Worm (Caenorhabditis elegans) whole organism, early embryonic: ENCODE results near the gene R02E12.5.

Source experiments
- B0310.2 ChIP-seq: sonication (generic microtip); optimal IDR thresholded peaks from 2 replicates; lab custom pipeline; 2016; ENCODE audit warnings: mild to moderate bottlenecking, missing genetic modification characterization, missing compliant biosample characterization
- F13C5.2 ChIP-seq: sonication (generic microtip); optimal IDR thresholded peaks from 2 replicates; lab custom pipeline; 2017; ENCODE audit warnings: mild to moderate bottlenecking, missing genetic modification characterization, inconsistent platforms, missing compliant biosample characterization
- aly-1 ChIP-seq: sonication (generic microtip); optimal IDR thresholded peaks from 2 replicates; lab custom pipeline; 2016; ENCODE audit warnings: missing genetic modification characterization, missing compliant biosample characterization
- ama-1 ChIP-seq: fragments of 150-350 bp; optimal IDR thresholded peaks from 2 replicates; lab custom pipeline; 2014
- ceh-13 ChIP-seq: fragments of 200-800 bp; sonication (Bioruptor generic); optimal IDR thresholded peaks from 2 replicates; lab custom pipeline; 2018; ENCODE audit warnings: mild to moderate bottlenecking, missing genetic modification characterization, missing compliant biosample characterization
- ceh-36 ChIP-seq: sonication (generic microtip); optimal IDR thresholded peaks from 2 replicates; lab custom pipeline; 2016; ENCODE audit warnings: missing genetic modification characterization, inconsistent platforms, missing compliant biosample characterization
- ets-7 ChIP-seq: sonication (generic microtip); optimal IDR thresholded peaks from 2 replicates; lab custom pipeline; 2016; ENCODE audit warnings: missing genotype, missing genetic modification characterization, missing compliant biosample characterization
- flt-1 ChIP-seq: fragments of 200-800 bp; sonication (Bioruptor generic); IDR thresholded peaks from 2 replicates; pipeline ENCODE4 v1.3.6; 2022; ENCODE audit warnings: missing genetic modification characterization, missing compliant biosample characterization
- hmbx-1 ChIP-seq: sonication (generic microtip); optimal IDR thresholded peaks from 2 replicates; lab custom pipeline; 2016; ENCODE audit warnings: mild to moderate bottlenecking, missing genetic modification characterization, missing compliant biosample characterization
- hmg-4 ChIP-seq: fragments of 200-800 bp; sonication (Bioruptor generic); optimal IDR thresholded peaks from 2 replicates; lab custom pipeline; 2018; ENCODE audit warnings: mild to moderate bottlenecking, missing genetic modification characterization, missing compliant biosample characterization
- hnd-1 ChIP-seq: sonication (generic microtip); optimal IDR thresholded peaks from 2 replicates; lab custom pipeline; 2016; ENCODE audit warnings: missing genetic modification characterization, missing compliant biosample characterization
- pes-1 ChIP-seq: fragments of 200-800 bp; sonication (Bioruptor generic); IDR thresholded peaks from 2 replicates; pipeline ENCODE4 v1.3.6; 2022; ENCODE audit warnings: missing genetic modification reagents, missing genetic modification characterization, missing compliant biosample characterization
- scrt-1 ChIP-seq: fragments of 200-800 bp; sonication (Bioruptor generic); IDR thresholded peaks from 2 replicates; pipeline ENCODE4 v1.3.6; 2022; ENCODE audit warnings: missing genetic modification characterization, missing compliant biosample characterization
- sea-1 ChIP-seq: fragments of 200-800 bp; sonication (Bioruptor generic); conservative IDR thresholded peaks from 2 replicates; pipeline ENCODE4 v1.3.6; 2022; ENCODE audit warnings: missing genetic modification characterization, missing compliant biosample characterization
- tbx-11 ChIP-seq: fragments of 200-800 bp; sonication (Bioruptor generic); IDR thresholded peaks from 2 replicates; pipeline ENCODE4 v1.3.6; 2022; ENCODE audit warnings: missing genetic modification characterization, missing compliant biosample characterization
- tbx-37 ChIP-seq: fragments of 200-800 bp; sonication (Bioruptor generic); conservative IDR thresholded peaks from 2 replicates; pipeline ENCODE4 v1.3.6; 2022; ENCODE audit warnings: missing genetic modification reagents, missing genetic modification characterization, missing compliant biosample characterization
- tra-4 ChIP-seq: sonication (generic microtip); optimal IDR thresholded peaks from 2 replicates; lab custom pipeline; 2017; ENCODE audit warnings: missing genetic modification characterization, missing compliant biosample characterization

The R02E12.5 gene

ce11 chrX:3997040-3997439, at the start of gene R02E12.5:
TSS of gene R02E12.5 (plus strand) at chrX:3997340.
- no peak for TF ChIP-seq tra-4 (tag; lab: Kevin White, UChicago)
- no peak for TF ChIP-seq ceh-36 (tag; lab: Kevin White, UChicago)
- TF ChIP-seq hmbx-1 (tag; lab: Kevin White, UChicago): no peak
- no peak for TF ChIP-seq aly-1 (tag; lab: Kevin White, UChicago)
- TF ChIP-seq ama-1: no peak
- TF ChIP-seq tbx-37 (GFP tag; lab: Robert Waterston, UW): no peak
- TF ChIP-seq B0310.2: no peak
- TF ChIP-seq ceh-13 (GFP tag; lab: Kevin White, UChicago): no peak
- TF ChIP-seq F13C5.2: no peak
- TF ChIP-seq tbx-11 (GFP tag; lab: Robert Waterston, UW): no peak

- TF ChIP-seq B0310.2 (no peak), tbx-11 (GFP tag; lab: Robert Waterston, UW) (no peak)
Measured at ce11 chrX:3949026-3949425, 48.1 kb upstream of the R02E12.5 start.

ce11 chrX:3949763-3950162, 47.4 kb upstream of the R02E12.5 start:
- TF ChIP-seq hnd-1 (tag; lab: Kevin White, UChicago) (no peak), ceh-13 (GFP tag; lab: Kevin White, UChicago) (no peak), pes-1 (GFP tag; lab: Robert Waterston, UW) (no peak), ama-1 (no peak), sea-1 (no peak), ets-7 (no peak)

ce11 chrX:3952737-3953136, 44.4 kb upstream of the R02E12.5 start:
- TF ChIP-seq tra-4 (tag; lab: Kevin White, UChicago) (no peak), ets-7 (no peak), tbx-11 (GFP tag; lab: Robert Waterston, UW) (no peak), tbx-37 (GFP tag; lab: Robert Waterston, UW) (no peak), scrt-1 (no peak), F13C5.2 (no peak), hmg-4 (GFP tag; lab: Kevin White, UChicago) (no peak), ceh-13 (GFP tag; lab: Kevin White, UChicago) (no peak), ama-1 (no peak), hmbx-1 (tag; lab: Kevin White, UChicago) (no peak), pes-1 (GFP tag; lab: Robert Waterston, UW) (no peak), B0310.2 (no peak), hnd-1 (tag; lab: Kevin White, UChicago) (no peak), aly-1 (tag; lab: Kevin White, UChicago) (no peak)

- no peak for TF ChIP-seq B0310.2
- no peak for TF ChIP-seq hnd-1 (tag; lab: Kevin White, UChicago)
- TF ChIP-seq tbx-37 (GFP tag; lab: Robert Waterston, UW): no peak
- no peak for TF ChIP-seq sea-1
- TF ChIP-seq ama-1: no peak
- no peak for TF ChIP-seq hmg-4 (GFP tag; lab: Kevin White, UChicago)
- no peak for TF ChIP-seq scrt-1
- no peak for TF ChIP-seq aly-1 (tag; lab: Kevin White, UChicago)
- no peak for TF ChIP-seq pes-1 (GFP tag; lab: Robert Waterston, UW)
- no peak for TF ChIP-seq ceh-36 (tag; lab: Kevin White, UChicago)
- no peak for TF ChIP-seq ets-7
Measured at ce11 chrX:3957475-3958204, 39.5 kb upstream of the R02E12.5 start.

DNA sequence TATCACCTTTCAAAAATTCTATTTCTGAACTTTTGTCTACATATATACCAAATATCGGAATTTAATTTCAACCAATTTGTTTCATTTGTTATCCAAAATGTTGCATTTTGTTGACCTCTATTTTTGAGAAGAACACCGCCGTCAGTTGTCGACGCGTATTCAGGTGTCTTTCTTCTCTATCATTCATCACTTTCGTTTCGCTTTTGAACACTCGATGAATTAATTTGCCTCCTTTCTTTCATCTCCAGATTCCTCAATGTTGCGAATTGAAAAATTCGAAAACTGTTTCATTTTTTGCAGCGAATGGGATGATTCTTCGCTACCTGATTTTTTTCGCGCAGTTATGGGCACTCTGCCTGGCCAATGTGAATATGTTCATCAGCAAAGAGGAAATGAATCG, 38.9 kb upstream of the R02E12.5 start, which contains the start of gene lin-18:
lin-18 (plus strand) TSS at position 301 of the 400 bp plus-strand sequence.
- no peak for TF ChIP-seq flt-1 (GFP tag; lab: Robert Waterston, UW)
- no peak for TF ChIP-seq tra-4 (tag; lab: Kevin White, UChicago)
- TF ChIP-seq hmbx-1 (tag; lab: Kevin White, UChicago): no peak
- no peak for TF ChIP-seq B0310.2
- TF ChIP-seq ets-7: no peak

DNA sequence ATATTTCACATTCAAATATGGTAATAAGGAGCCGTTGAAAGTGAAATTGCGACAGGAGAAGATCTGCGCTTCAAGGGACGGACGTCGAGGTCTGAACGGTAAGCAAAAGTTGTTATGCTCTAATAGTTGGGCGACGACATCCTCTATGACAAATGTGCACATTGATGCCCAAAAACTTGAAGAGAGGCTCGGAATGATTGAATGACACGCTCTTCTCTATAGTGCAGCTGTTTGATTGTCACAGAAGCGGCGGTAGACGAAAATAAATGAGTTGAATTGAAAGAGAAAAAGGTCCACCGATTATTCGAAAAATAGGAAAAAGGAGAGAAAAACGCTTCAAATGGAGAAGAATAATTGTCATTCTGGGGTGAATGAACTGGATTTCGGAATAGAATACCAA, 37.9 kb upstream of the R02E12.5 start:
- no peak for TF ChIP-seq B0310.2
- TF ChIP-seq ets-7: no peak
- TF ChIP-seq aly-1 (tag; lab: Kevin White, UChicago): no peak
- TF ChIP-seq sea-1: no peak
- TF ChIP-seq tra-4 (tag; lab: Kevin White, UChicago): no peak
- no peak for TF ChIP-seq pes-1 (GFP tag; lab: Robert Waterston, UW)
- no peak for TF ChIP-seq hmg-4 (GFP tag; lab: Kevin White, UChicago)
- TF ChIP-seq F13C5.2: no peak
- TF ChIP-seq ama-1: no peak
- no peak for TF ChIP-seq tbx-11 (GFP tag; lab: Robert Waterston, UW)
- no peak for TF ChIP-seq hmbx-1 (tag; lab: Kevin White, UChicago)
- TF ChIP-seq tbx-37 (GFP tag; lab: Robert Waterston, UW): no peak
- TF ChIP-seq scrt-1: no peak
- TF ChIP-seq ceh-13 (GFP tag; lab: Kevin White, UChicago): no peak
- TF ChIP-seq ceh-36 (tag; lab: Kevin White, UChicago): no peak
- TF ChIP-seq flt-1 (GFP tag; lab: Robert Waterston, UW): no peak
- no peak for TF ChIP-seq hnd-1 (tag; lab: Kevin White, UChicago)

- TF ChIP-seq ceh-36 (tag; lab: Kevin White, UChicago) (no peak), scrt-1 (no peak), tra-4 (tag; lab: Kevin White, UChicago) (no peak), tbx-37 (GFP tag; lab: Robert Waterston, UW) (no peak), hmbx-1 (tag; lab: Kevin White, UChicago) (no peak), hnd-1 (tag; lab: Kevin White, UChicago) (no peak), pes-1 (GFP tag; lab: Robert Waterston, UW) (no peak), ama-1 (no peak), hmg-4 (GFP tag; lab: Kevin White, UChicago) (no peak), flt-1 (GFP tag; lab: Robert Waterston, UW) (no peak), ets-7 (no peak), aly-1 (tag; lab: Kevin White, UChicago) (no peak), F13C5.2 (no peak), ceh-13 (GFP tag; lab: Kevin White, UChicago) (no peak), B0310.2 (no peak), tbx-11 (GFP tag; lab: Robert Waterston, UW) (no peak), sea-1 (no peak)
Measured at ce11 chrX:3960345-3960744, 36.8 kb upstream of the R02E12.5 start.
